Fruit fly (Drosophila melanogaster) Kc167 (cell line): ENCODE data around the gene dsf.

Experiments used
- Myc ChIP-seq: fragments of >200 bp; optimal IDR thresholded peaks from 2 replicates; lab custom pipeline; 2017; ENCODE audit warnings: missing external identifiers
- Sin3A ChIP-seq: fragments of >200 bp; optimal IDR thresholded peaks from 2 replicates; lab custom pipeline; 2018; ENCODE audit warnings: missing external identifiers
- h ChIP-seq: fragments of >200 bp; optimal IDR thresholded peaks from 3 replicates; lab custom pipeline; 2018; ENCODE audit warnings: missing external identifiers
- psq ChIP-seq: fragments of >200 bp; optimal IDR thresholded peaks from 2 replicates; lab custom pipeline; 2017; ENCODE audit warnings: missing external identifiers
- ttk ChIP-seq: sonication (Bioruptor generic); optimal IDR thresholded peaks from 2 replicates; lab custom pipeline; 2017; ENCODE audit warnings: missing external identifiers

dm6 chr2L:5925637-5926036, at the start of gene dsf:
- TF ChIP-seq h (lab: Kevin White, UChicago) (no peak), ttk (no peak), psq (lab: Kevin White, UChicago) (no peak), Myc (lab: Kevin White, UChicago) (no peak), Sin3A (no peak)
